Worm (Caenorhabditis elegans) whole organism, L2 larva: ENCODE data around the gene grsp-3.

ENCODE experiments used
- C34F6.9 ChIP-seq: fragments of 150-350 bp; optimal IDR thresholded peaks from 2 replicates; lab custom pipeline; 2014; ENCODE audit warnings: missing biosample characterization, missing genetic modification characterization
- F13H6.1 ChIP-seq: sonication (generic microtip); optimal IDR thresholded peaks from 2 replicates; lab custom pipeline; 2016; ENCODE audit warnings: missing genetic modification characterization, missing compliant biosample characterization
- R02D3.7 ChIP-seq: fragments of 150-350 bp; optimal IDR thresholded peaks from 2 replicates; lab custom pipeline; 2014; ENCODE audit warnings: missing biosample characterization, missing genetic modification characterization
- Y55F3AM.14 ChIP-seq: fragments of 200-800 bp; sonication (Bioruptor generic); optimal IDR thresholded peaks from 2 replicates; lab custom pipeline; 2018; ENCODE audit warnings: mild to moderate bottlenecking, missing genetic modification characterization, missing compliant biosample characterization
- alr-1 ChIP-seq: fragments of 150-350 bp; optimal IDR thresholded peaks from 2 replicates; lab custom pipeline; 2014; ENCODE audit warnings: missing biosample characterization, missing genetic modification characterization
- aly-2 ChIP-seq: fragments of 150-350 bp; optimal IDR thresholded peaks from 2 replicates; lab custom pipeline; 2014; ENCODE audit warnings: missing biosample characterization, missing genetic modification characterization
- ama-1 ChIP-seq: fragments of 150-350 bp; optimal IDR thresholded peaks from 2 replicates; lab custom pipeline; 2018; ENCODE audit warnings: inconsistent platforms
- blmp-1 ChIP-seq: sonication (generic microtip); optimal IDR thresholded peaks from 2 replicates; lab custom pipeline; 2017; ENCODE audit warnings: missing genetic modification characterization, mild to moderate bottlenecking, missing compliant biosample characterization, antibody characterized with exemption, moderate library complexity; ENCODE audit not compliant: insufficient read depth
- ceh-16 ChIP-seq: fragments of 150-350 bp; optimal IDR thresholded peaks from 2 replicates; lab custom pipeline; 2014; ENCODE audit warnings: missing biosample characterization, missing genetic modification characterization
- ceh-82 ChIP-seq: fragments of 150-350 bp; optimal IDR thresholded peaks from 2 replicates; lab custom pipeline; 2014; ENCODE audit warnings: missing biosample characterization, missing genetic modification characterization
- crh-2 ChIP-seq: sonication (generic microtip); optimal IDR thresholded peaks from 2 replicates; lab custom pipeline; 2017; ENCODE audit warnings: missing biosample characterization, missing genetic modification characterization
- dmd-4 ChIP-seq: sonication (generic microtip); optimal IDR thresholded peaks from 2 replicates; lab custom pipeline; 2017; ENCODE audit warnings: missing biosample characterization, missing genetic modification characterization
- egl-27 ChIP-seq: sonication (generic microtip); optimal IDR thresholded peaks from 3 replicates; lab custom pipeline; 2017; ENCODE audit warnings: missing biosample characterization, missing genetic modification reagents, missing genetic modification characterization
- elt-3 ChIP-seq: sonication (generic microtip); optimal IDR thresholded peaks from 2 replicates; lab custom pipeline; 2017; ENCODE audit warnings: missing biosample characterization, missing genetic modification characterization
- fos-1 ChIP-seq: fragments of 150-350 bp; optimal IDR thresholded peaks from 2 replicates; lab custom pipeline; 2014; ENCODE audit warnings: missing biosample characterization, missing genetic modification characterization
- gmeb-1 ChIP-seq: fragments of 150-350 bp; optimal IDR thresholded peaks from 2 replicates; lab custom pipeline; 2014; ENCODE audit warnings: missing biosample characterization, missing genetic modification characterization
- lin-11 ChIP-seq: fragments of 150-350 bp; sonication (generic microtip); optimal IDR thresholded peaks from 2 replicates; lab custom pipeline; 2014; ENCODE audit warnings: missing biosample characterization, missing genetic modification characterization, inconsistent platforms, mixed read lengths
- lin-13 ChIP-seq: fragments of 150-350 bp; optimal IDR thresholded peaks from 2 replicates; lab custom pipeline; 2014; ENCODE audit warnings: missing biosample characterization, missing genetic modification reagents, missing genetic modification characterization
- lin-39 ChIP-seq: fragments of 150-350 bp; optimal IDR thresholded peaks from 2 replicates; lab custom pipeline; 2014; ENCODE audit warnings: missing biosample characterization, missing genetic modification reagents, missing genetic modification characterization
- lsy-2 ChIP-seq, 2 experiments: fragments of 150-350 bp in 1 of 2; sonication (generic microtip) in 1 of 2; optimal IDR thresholded peaks; 2 replicates each; lab custom pipeline; 2014 to 2017; ENCODE audit warnings: missing biosample characterization in 2 of 2, missing genetic modification characterization in 2 of 2
- mbf-1 ChIP-seq: sonication (generic microtip); optimal IDR thresholded peaks from 2 replicates; lab custom pipeline; 2017; ENCODE audit warnings: missing biosample characterization, missing genetic modification characterization
- mdl-1 ChIP-seq, 2 experiments: fragments of 150-350 bp in 1 of 2; sonication (generic microtip) in 1 of 2; optimal IDR thresholded peaks; 2 replicates each; lab custom pipeline; 2017; ENCODE audit warnings: missing biosample characterization in 2 of 2, missing genetic modification characterization in 2 of 2
- nhr-10 ChIP-seq: sonication (generic microtip); optimal IDR thresholded peaks from 2 replicates; lab custom pipeline; 2017; ENCODE audit warnings: missing biosample characterization, missing genetic modification characterization
- nhr-12 ChIP-seq: fragments of 150-350 bp; optimal IDR thresholded peaks from 2 replicates; lab custom pipeline; 2014; ENCODE audit warnings: missing biosample characterization, missing genetic modification characterization
- nhr-129 ChIP-seq: fragments of 150-350 bp; optimal IDR thresholded peaks from 2 replicates; lab custom pipeline; 2014; ENCODE audit warnings: missing biosample characterization, missing genetic modification characterization
- nhr-21 ChIP-seq: fragments of 150-350 bp; optimal IDR thresholded peaks from 2 replicates; lab custom pipeline; 2014; ENCODE audit warnings: missing biosample characterization, missing genetic modification characterization
- nhr-23 ChIP-seq: fragments of 150-350 bp; optimal IDR thresholded peaks from 2 replicates; lab custom pipeline; 2014; ENCODE audit warnings: missing biosample characterization, missing genetic modification reagents, missing genetic modification characterization
- nhr-25 ChIP-seq: fragments of 150-350 bp; sonication (generic microtip); optimal IDR thresholded peaks from 3 replicates; lab custom pipeline; 2014; ENCODE audit warnings: missing biosample characterization, missing genetic modification characterization
- nhr-6 ChIP-seq: fragments of 150-350 bp; optimal IDR thresholded peaks from 2 replicates; lab custom pipeline; 2014; ENCODE audit warnings: missing biosample characterization, missing genetic modification characterization
- peb-1 ChIP-seq: fragments of 150-350 bp; optimal IDR thresholded peaks from 2 replicates; lab custom pipeline; 2014; ENCODE audit warnings: missing biosample characterization, missing genetic modification characterization
- sma-3 ChIP-seq: sonication (generic microtip); optimal IDR thresholded peaks from 2 replicates; lab custom pipeline; 2016; ENCODE audit warnings: missing genetic modification reagents, missing genetic modification characterization, missing compliant biosample characterization
- sma-9 ChIP-seq, 2 experiments: fragments of 150-350 bp in 1 of 2; sonication (generic microtip) in 1 of 2; optimal IDR thresholded peaks; 2 replicates each; lab custom pipeline; 2014 to 2016; ENCODE audit warnings: missing genetic modification characterization in 2 of 2, mild to moderate bottlenecking in 1 of 2, missing biosample characterization in 1 of 2, missing compliant biosample characterization in 1 of 2, missing genetic modification reagents in 1 of 2, moderate library complexity in 1 of 2
- snpc-4 ChIP-seq: fragments of 150-350 bp; optimal IDR thresholded peaks from 2 replicates; lab custom pipeline; 2014; ENCODE audit warnings: missing biosample characterization, missing genetic modification characterization
- unc-39 ChIP-seq: fragments of 150-350 bp; optimal IDR thresholded peaks from 2 replicates; lab custom pipeline; 2014; ENCODE audit warnings: missing biosample characterization, missing genetic modification characterization
- unc-55 ChIP-seq: fragments of 150-350 bp; sonication (generic microtip); optimal IDR thresholded peaks from 3 replicates; lab custom pipeline; 2014; ENCODE audit warnings: missing biosample characterization, missing genetic modification reagents, missing genetic modification characterization
- unc-62 ChIP-seq: fragments of 150-350 bp; optimal IDR thresholded peaks from 2 replicates; lab custom pipeline; 2014; ENCODE audit warnings: missing biosample characterization, missing genetic modification reagents, missing genetic modification characterization
- zag-1 ChIP-seq: fragments of 150-350 bp; optimal IDR thresholded peaks from 2 replicates; lab custom pipeline; 2014; ENCODE audit warnings: missing biosample characterization, missing genetic modification characterization
- ztf-4 ChIP-seq: fragments of 150-350 bp; optimal IDR thresholded peaks from 2 replicates; lab custom pipeline; 2014; ENCODE audit warnings: missing biosample characterization, missing genetic modification characterization

The grsp-3 gene

ce11 chrIV:7131780-7132179, at the start of gene grsp-3:
grsp-3 (minus strand) TSS chrIV:7131928.
- TF ChIP-seq fos-1 (tag; lab: Kevin White, UChicago) = no peak
- no peak for TF ChIP-seq ceh-16 (tag; lab: Kevin White, UChicago)
- TF ChIP-seq mbf-1 (tag; lab: Kevin White, UChicago) = no peak
- peak; percentile 53 for TF ChIP-seq nhr-21 (tag; lab: Kevin White, UChicago)
- TF ChIP-seq sma-3 (GFP tag; lab: Kevin White, UChicago) = peak; percentile 74
- TF ChIP-seq sma-9 (GFP tag; optimal IDR thresholded peaks at IDR 0.05; lab: Kevin White, UChicago) = peak; percentile 44
- TF ChIP-seq sma-9 (tag; optimal IDR thresholded peaks at IDR 0.05; lab: Kevin White, UChicago) = no peak
- TF ChIP-seq Y55F3AM.14 = no peak
- TF ChIP-seq lin-11 (tag; lab: Kevin White, UChicago) = no peak
- peak; percentile 72 for TF ChIP-seq nhr-25 (tag; lab: Kevin White, UChicago)
- no peak for TF ChIP-seq nhr-12 (tag; lab: Kevin White, UChicago)
- peak; percentile 37 for TF ChIP-seq nhr-129
- TF ChIP-seq nhr-23 (tag; lab: Kevin White, UChicago) = no peak
- no peak for TF ChIP-seq alr-1
- peak; percentile 43 for TF ChIP-seq blmp-1
- TF ChIP-seq ceh-82 (tag; lab: Kevin White, UChicago) = no peak
- no peak for TF ChIP-seq unc-55
- TF ChIP-seq F13H6.1 (tag; lab: Kevin White, UChicago) = no peak
- no peak for TF ChIP-seq aly-2 (tag; lab: Kevin White, UChicago)
- TF ChIP-seq crh-2 (tag; lab: Kevin White, UChicago) = no peak
- TF ChIP-seq lsy-2 (tag; optimal IDR thresholded peaks at IDR 0.05; lab: Kevin White, UChicago) = peak in 1 of 2 experiments; percentile 23
- no peak for TF ChIP-seq unc-39
- no peak for TF ChIP-seq dmd-4
- no peak for TF ChIP-seq nhr-10 (tag; lab: Kevin White, UChicago)
- TF ChIP-seq nhr-6 (tag; lab: Kevin White, UChicago) = no peak
- TF ChIP-seq peb-1 = no peak

DNA sequence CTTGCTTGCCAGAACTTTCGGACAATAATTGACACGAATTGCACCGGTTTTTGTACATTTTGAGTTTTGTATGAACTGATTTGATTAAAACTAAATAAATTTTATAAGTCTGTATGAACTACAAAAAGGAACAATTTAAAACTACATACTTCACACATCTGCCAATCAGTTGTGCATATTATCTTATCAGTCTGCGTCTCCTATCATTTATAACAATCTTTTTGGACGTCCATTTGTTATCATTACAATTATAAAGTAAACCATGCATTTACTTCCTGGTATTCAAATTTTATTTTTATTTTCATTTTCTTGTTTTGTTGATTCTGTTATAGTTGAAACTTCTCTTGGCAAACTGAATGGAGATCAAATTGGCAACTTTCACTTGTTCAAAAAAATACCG, 48.6 kb upstream of the grsp-3 start, which contains the start of gene cest-10:
cest-10 (plus strand) TSS at position 254 of the 400 bp plus-strand sequence.
- TF ChIP-seq zag-1 (tag; lab: Kevin White, UChicago) (no peak), ama-1 (lab: Kevin White, UChicago) (no peak), nhr-25 (tag; lab: Kevin White, UChicago) (peak; percentile 40), fos-1 (tag; lab: Kevin White, UChicago) (peak; percentile 65), lsy-2 (tag; optimal IDR thresholded peaks at IDR 0.05; lab: Kevin White, UChicago) (no peak), nhr-23 (tag; lab: Kevin White, UChicago) (no peak), sma-9 (GFP tag; optimal IDR thresholded peaks at IDR 0.05; lab: Kevin White, UChicago) (peak; percentile 29), sma-9 (tag; optimal IDR thresholded peaks at IDR 0.05; lab: Kevin White, UChicago) (no peak), lin-39 (no peak), blmp-1 (peak; percentile 9), nhr-6 (tag; lab: Kevin White, UChicago) (no peak), nhr-21 (tag; lab: Kevin White, UChicago) (no peak)

DNA sequence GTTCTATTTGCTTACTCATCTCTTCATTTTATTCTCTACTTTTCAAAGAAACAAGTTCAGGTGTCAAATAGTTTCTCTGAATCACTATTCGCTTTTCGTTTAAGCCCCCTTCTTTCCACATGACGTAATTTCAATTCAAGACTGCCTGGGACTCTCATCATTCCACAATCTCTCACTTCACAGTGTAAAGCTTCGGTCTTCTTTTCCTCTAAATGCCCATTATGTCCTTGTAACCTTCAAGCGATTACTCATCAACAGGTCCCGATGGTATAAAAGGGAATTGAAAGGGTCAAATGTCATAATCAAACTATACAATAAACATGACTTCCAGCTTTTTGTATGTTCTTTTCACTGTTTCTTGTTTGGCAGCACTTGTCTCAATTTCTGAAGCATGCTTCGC, 47.2 kb upstream of the grsp-3 start, which contains the start of gene C42D4.3:
C42D4.3 (plus strand) TSS at position 298 of the 400 bp plus-strand sequence.
- TF ChIP-seq nhr-25 (tag; lab: Kevin White, UChicago) (peak; percentile 86), zag-1 (tag; lab: Kevin White, UChicago) (no peak), unc-62 (GFP tag; lab: Kevin White, UChicago) (no peak), blmp-1 (no peak), ceh-16 (tag; lab: Kevin White, UChicago) (no peak), C34F6.9 (no peak), gmeb-1 (tag; lab: Kevin White, UChicago) (no peak), fos-1 (tag; lab: Kevin White, UChicago) (peak; percentile 52)

DNA sequence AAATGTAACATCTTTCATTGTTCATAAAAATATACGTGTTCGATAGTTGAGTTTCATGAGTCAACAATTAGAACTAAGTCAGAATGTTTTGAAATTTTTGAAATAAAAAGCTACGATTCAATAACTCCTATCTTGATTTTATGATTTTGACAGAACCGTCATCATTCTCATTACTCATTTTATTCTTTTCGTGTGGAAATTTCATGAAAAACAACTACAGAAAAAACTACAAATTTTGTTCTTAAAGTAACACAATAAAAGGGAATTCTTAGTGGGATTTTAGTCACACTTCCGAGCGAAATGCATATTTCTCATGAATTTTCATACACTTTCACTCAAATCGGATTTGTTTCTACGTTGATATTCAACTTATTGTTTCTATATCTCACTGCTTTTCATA, 45.2 kb upstream of the grsp-3 start, which contains the start of gene str-44:
str-44 (plus strand) TSS at position 301 of the 400 bp plus-strand sequence.
- no peak for TF ChIP-seq C34F6.9
- TF ChIP-seq lsy-2 (tag; optimal IDR thresholded peaks at IDR 0.05; lab: Kevin White, UChicago) = no peak
- TF ChIP-seq ztf-4 (tag; lab: Kevin White, UChicago) = no peak
- TF ChIP-seq unc-62 (GFP tag; lab: Kevin White, UChicago) = no peak
- no peak for TF ChIP-seq mdl-1 (tag; optimal IDR thresholded peaks at IDR 0.05; lab: Kevin White, UChicago)
- no peak for TF ChIP-seq lin-39
- no peak for TF ChIP-seq peb-1
- TF ChIP-seq lin-13 (GFP tag; lab: Kevin White, UChicago) = no peak
- no peak for TF ChIP-seq R02D3.7 (tag; lab: Kevin White, UChicago)
- no peak for TF ChIP-seq ceh-16 (tag; lab: Kevin White, UChicago)
- no peak for TF ChIP-seq egl-27 (tag; lab: Kevin White, UChicago)
- no peak for TF ChIP-seq snpc-4 (tag; lab: Kevin White, UChicago)
- TF ChIP-seq ama-1 (lab: Kevin White, UChicago) = no peak
- TF ChIP-seq elt-3 (tag; lab: Kevin White, UChicago) = no peak
- TF ChIP-seq aly-2 (tag; lab: Kevin White, UChicago) = no peak
- no peak for TF ChIP-seq nhr-21 (tag; lab: Kevin White, UChicago)
- TF ChIP-seq crh-2 (tag; lab: Kevin White, UChicago) = no peak
